Worm (Caenorhabditis elegans): Measurements from ENCODE around the gene trcs-2.

DNA sequence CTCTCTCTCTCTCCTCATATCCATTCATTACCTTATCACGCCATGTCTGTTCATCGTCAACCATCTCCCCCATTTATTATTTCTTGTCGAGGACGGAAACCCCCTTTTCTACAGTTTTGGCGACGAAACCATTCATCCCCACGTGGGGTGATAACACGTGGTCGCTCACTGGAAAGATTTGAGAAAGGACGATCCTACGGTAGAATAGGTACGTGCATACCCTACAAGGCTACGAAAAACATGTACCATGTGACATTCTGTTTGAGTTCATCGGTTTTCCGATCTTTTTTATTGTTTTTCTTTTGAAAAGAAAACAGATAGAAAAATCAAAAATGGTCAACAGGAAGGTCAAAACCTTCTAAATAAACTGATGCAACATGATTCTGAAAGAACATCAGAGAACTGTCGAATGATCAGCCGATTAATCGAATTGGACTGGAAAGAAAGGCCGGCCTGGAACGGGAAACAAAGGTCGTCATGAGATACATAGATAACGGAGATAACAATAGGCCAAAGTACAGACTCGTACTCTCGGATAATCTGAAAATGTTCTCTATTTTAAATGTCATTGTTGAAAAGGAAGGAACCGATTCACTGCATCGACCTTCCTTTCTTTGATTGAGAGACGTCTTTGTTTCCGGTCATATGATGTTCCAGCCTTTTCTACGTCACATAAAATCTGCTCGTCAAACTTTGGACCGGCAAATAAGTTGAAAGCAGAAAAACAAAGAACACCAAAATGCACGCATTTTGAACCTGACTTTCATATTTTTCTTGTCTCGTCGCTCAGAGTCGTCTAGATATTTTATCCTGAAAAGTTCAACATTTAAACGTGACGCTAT is 20.0 kb downstream of the trcs-2 start:
- TF ChIP-seq mep-1 (tag; optimal IDR thresholded peaks at IDR 0.05) = no peak
- no peak for TF ChIP-seq unc-120 (tag; optimal IDR thresholded peaks at IDR 0.05; ENCODE audit: poor library complexity, severe bottlenecking)
- no peak for TF ChIP-seq pha-4 (tag; optimal IDR thresholded peaks at IDR 0.05)
